Worm (Caenorhabditis elegans) whole organism, L1 larva: ENCODE data around the gene F59E11.6.

Source experiments
- ceh-63 ChIP-seq: fragments of 200-800 bp; sonication (Bioruptor generic); optimal IDR thresholded peaks from 2 replicates; lab custom pipeline; 2018; ENCODE audit warnings: mild to moderate bottlenecking, missing genetic modification characterization, missing compliant biosample characterization
- ceh-8 ChIP-seq: fragments of 200-800 bp; sonication (Bioruptor generic); optimal IDR thresholded peaks from 2 replicates; lab custom pipeline; 2018; ENCODE audit warnings: mild to moderate bottlenecking, missing genetic modification characterization, moderate library complexity, missing compliant biosample characterization
- egl-27 ChIP-seq, 2 experiments: fragments of 150-350 bp in 1 of 2; sonication (generic microtip); optimal IDR thresholded peaks; 3 replicates each; lab custom pipeline; 2017 to 2018; ENCODE audit warnings: missing biosample characterization in 2 of 2, missing genetic modification characterization in 2 of 2, missing genetic modification reagents in 2 of 2
- hlh-4 ChIP-seq: sonication (generic microtip); optimal IDR thresholded peaks from 2 replicates; lab custom pipeline; 2016; ENCODE audit warnings: mild to moderate bottlenecking, missing genetic modification characterization, missing compliant biosample characterization
- mdl-1 ChIP-seq, 2 experiments: fragments of 150-350 bp; optimal IDR thresholded peaks; 2 replicates each; lab custom pipeline; 2014 to 2017; ENCODE audit warnings: missing biosample characterization in 2 of 2, missing genetic modification characterization in 2 of 2, inconsistent platforms in 1 of 2
- skn-1 ChIP-seq: fragments of 150-350 bp; optimal IDR thresholded peaks from 2 replicates; lab custom pipeline; 2014; ENCODE audit warnings: missing biosample characterization, missing genetic modification characterization
- sox-4 ChIP-seq: sonication (generic microtip); optimal IDR thresholded peaks from 2 replicates; lab custom pipeline; 2016; ENCODE audit warnings: missing genetic modification characterization, missing compliant biosample characterization
- tbx-2 ChIP-seq: sonication (generic microtip); optimal IDR thresholded peaks from 2 replicates; lab custom pipeline; 2016; ENCODE audit warnings: missing genetic modification characterization, missing compliant biosample characterization
- ztf-11 ChIP-seq, 2 experiments: sonication (generic microtip); optimal IDR thresholded peaks; 2 replicates each; lab custom pipeline; 2016 to 2017; ENCODE audit warnings: missing genetic modification characterization in 2 of 2, missing biosample characterization in 1 of 2, missing compliant biosample characterization in 1 of 2

ce11 chrV:8943963-8944362 is 47.6 kb upstream of the F59E11.6 start, which contains the start of gene T19A5.3:
- no peak for TF ChIP-seq ztf-11 (tag; optimal IDR thresholded peaks at IDR 0.05; lab: Kevin White, UChicago)
- no peak for TF ChIP-seq mdl-1 (tag; optimal IDR thresholded peaks at IDR 0.05; lab: Kevin White, UChicago)
- no peak for TF ChIP-seq skn-1 (tag; lab: Kevin White, UChicago)
- TF ChIP-seq tbx-2 (tag; lab: Kevin White, UChicago), result no peak
- no peak for TF ChIP-seq hlh-4 (tag; lab: Kevin White, UChicago)
- TF ChIP-seq egl-27 (tag; optimal IDR thresholded peaks at IDR 0.05; lab: Kevin White, UChicago), result no peak
- no peak for TF ChIP-seq ceh-63 (GFP tag; lab: Kevin White, UChicago)
- no peak for TF ChIP-seq sox-4
- no peak for TF ChIP-seq ceh-8 (GFP tag; lab: Kevin White, UChicago)
